Worm (Caenorhabditis elegans) whole organism, L2 larva: ENCODE data around the gene ptr-13.

Experiments used
- ZK546.5 ChIP-seq: sonication (generic microtip); optimal IDR thresholded peaks from 2 replicates; lab custom pipeline; 2017; ENCODE audit warnings: missing biosample characterization, missing genetic modification characterization
- aly-2 ChIP-seq: fragments of 150-350 bp; optimal IDR thresholded peaks from 2 replicates; lab custom pipeline; 2014; ENCODE audit warnings: missing biosample characterization, missing genetic modification characterization
- lin-13 ChIP-seq: fragments of 150-350 bp; optimal IDR thresholded peaks from 2 replicates; lab custom pipeline; 2014; ENCODE audit warnings: missing biosample characterization, missing genetic modification reagents, missing genetic modification characterization
- nhr-129 ChIP-seq: fragments of 150-350 bp; optimal IDR thresholded peaks from 2 replicates; lab custom pipeline; 2014; ENCODE audit warnings: missing biosample characterization, missing genetic modification characterization
- nhr-237 ChIP-seq: fragments of 150-350 bp; optimal IDR thresholded peaks from 2 replicates; lab custom pipeline; 2014; ENCODE audit warnings: missing biosample characterization, missing genetic modification characterization
- snpc-4 ChIP-seq: fragments of 150-350 bp; optimal IDR thresholded peaks from 2 replicates; lab custom pipeline; 2014; ENCODE audit warnings: missing biosample characterization, missing genetic modification characterization

ce11 chrII:11192488-11192887, 30.2 kb upstream of the ptr-13 start:
- TF ChIP-seq nhr-129 (tag; lab: Kevin White, UChicago) (no peak), ZK546.5 (tag; lab: Kevin White, UChicago) (no peak), snpc-4 (tag; lab: Kevin White, UChicago) (no peak), lin-13 (GFP tag; lab: Kevin White, UChicago) (no peak), aly-2 (tag; lab: Kevin White, UChicago) (no peak), nhr-237 (no peak)
